Worm (Caenorhabditis elegans) whole organism, late embryonic: ENCODE results near the gene Y105C5B.1.
A peak's percentile ranks its signal among the peaks of the same experiment; 100 is the strongest.
"Not testable (repeated sequence)": the region's sequence is repeated elsewhere in the genome, so short reads cannot be mapped to it uniquely, and the experiment has no call there.

Source experiments
- C38D4.7 ChIP-seq: fragments of 200-800 bp; sonication (Bioruptor generic); optimal IDR thresholded peaks from 2 replicates; lab custom pipeline; 2018; ENCODE audit warnings: mild to moderate bottlenecking, missing genetic modification characterization, moderate library complexity, missing compliant biosample characterization
- K02D7.2 ChIP-seq: sonication (generic microtip); optimal IDR thresholded peaks from 2 replicates; lab custom pipeline; 2017; ENCODE audit warnings: mild to moderate bottlenecking, missing genetic modification characterization, missing compliant biosample characterization
- K09A11.1 ChIP-seq: sonication (generic microtip); optimal IDR thresholded peaks from 2 replicates; lab custom pipeline; 2017; ENCODE audit warnings: antibody characterized with exemption, mild to moderate bottlenecking, missing genetic modification characterization, missing compliant biosample characterization; ENCODE audit not compliant: insufficient read depth
- Y22D7AL.16 ChIP-seq: sonication (generic microtip); optimal IDR thresholded peaks from 2 replicates; lab custom pipeline; 2016; ENCODE audit warnings: missing genetic modification characterization, missing compliant biosample characterization
- ceh-22 ChIP-seq: sonication (generic microtip); optimal IDR thresholded peaks from 2 replicates; lab custom pipeline; 2017; ENCODE audit warnings: missing biosample characterization, missing genetic modification characterization
- ceh-24 ChIP-seq: sonication (generic microtip); optimal IDR thresholded peaks from 2 replicates; lab custom pipeline; 2016; ENCODE audit warnings: mild to moderate bottlenecking, missing genetic modification characterization, missing compliant biosample characterization
- ceh-31 ChIP-seq: sonication (generic microtip); optimal IDR thresholded peaks from 2 replicates; lab custom pipeline; 2016; ENCODE audit warnings: missing genetic modification characterization, missing compliant biosample characterization
- ceh-45 ChIP-seq: fragments of 200-800 bp; sonication (Bioruptor generic); IDR thresholded peaks from 2 replicates; pipeline ENCODE4 v1.3.6; 2022; ENCODE audit warnings: missing genetic modification reagents, missing genetic modification characterization, missing compliant biosample characterization
- ceh-48 ChIP-seq: sonication (generic microtip); optimal IDR thresholded peaks from 2 replicates; lab custom pipeline; 2016; ENCODE audit warnings: missing genetic modification characterization, inconsistent platforms, missing compliant biosample characterization
- ceh-6 ChIP-seq: fragments of 200-800 bp; sonication (Bioruptor generic); optimal IDR thresholded peaks from 2 replicates; lab custom pipeline; 2018; ENCODE audit warnings: mild to moderate bottlenecking, missing genetic modification characterization, missing compliant biosample characterization
- che-1 ChIP-seq: sonication (generic microtip); optimal IDR thresholded peaks from 2 replicates; lab custom pipeline; 2016; ENCODE audit warnings: mild to moderate bottlenecking, missing genetic modification characterization, missing compliant biosample characterization
- dve-1 ChIP-seq: sonication (generic microtip); optimal IDR thresholded peaks from 2 replicates; lab custom pipeline; 2017; ENCODE audit warnings: antibody characterized with exemption, mild to moderate bottlenecking, missing genetic modification characterization, missing compliant biosample characterization
- elt-2 ChIP-seq: sonication (generic microtip); optimal IDR thresholded peaks from 2 replicates; lab custom pipeline; 2016; ENCODE audit warnings: missing genetic modification reagents, missing genetic modification characterization, missing compliant biosample characterization
- ets-4 ChIP-seq: sonication (generic microtip); optimal IDR thresholded peaks from 2 replicates; lab custom pipeline; 2016; ENCODE audit warnings: missing genetic modification characterization, missing compliant biosample characterization
- fkh-10 ChIP-seq: fragments of 150-350 bp; optimal IDR thresholded peaks from 2 replicates; lab custom pipeline; 2014; ENCODE audit warnings: missing biosample characterization, missing genetic modification reagents, missing genetic modification characterization
- fkh-6 ChIP-seq: sonication (generic microtip); optimal IDR thresholded peaks from 2 replicates; lab custom pipeline; 2016; ENCODE audit warnings: missing genetic modification characterization, missing compliant biosample characterization
- gmeb-2 ChIP-seq: sonication (generic microtip); optimal IDR thresholded peaks from 2 replicates; lab custom pipeline; 2016; ENCODE audit warnings: missing genetic modification characterization, inconsistent platforms, missing compliant biosample characterization
- hlh-6 ChIP-seq: sonication (generic microtip); optimal IDR thresholded peaks from 2 replicates; lab custom pipeline; 2016; ENCODE audit warnings: missing genotype, missing genetic modification characterization, missing compliant biosample characterization
- lin-11 ChIP-seq: fragments of 200-800 bp; sonication (Bioruptor generic); optimal IDR thresholded peaks from 2 replicates; lab custom pipeline; 2018; ENCODE audit warnings: mild to moderate bottlenecking, missing genetic modification characterization, missing compliant biosample characterization
- madf-2 ChIP-seq: sonication (generic microtip); optimal IDR thresholded peaks from 2 replicates; lab custom pipeline; 2017; ENCODE audit warnings: missing genetic modification characterization, missing compliant biosample characterization
- mec-3 ChIP-seq: sonication (generic microtip); optimal IDR thresholded peaks from 2 replicates; lab custom pipeline; 2016; ENCODE audit warnings: borderline replicate concordance, missing genetic modification characterization, missing compliant biosample characterization
- nfya-1 ChIP-seq: sonication (generic microtip); optimal IDR thresholded peaks from 2 replicates; lab custom pipeline; 2017; ENCODE audit warnings: missing genetic modification characterization, mild to moderate bottlenecking, missing compliant biosample characterization, antibody characterized with exemption, moderate library complexity
- odd-2 ChIP-seq: sonication (generic microtip); optimal IDR thresholded peaks from 2 replicates; lab custom pipeline; 2017; ENCODE audit warnings: antibody characterized with exemption, mild to moderate bottlenecking, missing genetic modification characterization, missing compliant biosample characterization
- pag-3 ChIP-seq: sonication (generic microtip); optimal IDR thresholded peaks from 2 replicates; lab custom pipeline; 2016; ENCODE audit warnings: missing compliant biosample characterization, missing genetic modification characterization, borderline replicate concordance
- pat-9 ChIP-seq: fragments of 200-800 bp; sonication (Bioruptor generic); optimal IDR thresholded peaks from 2 replicates; lab custom pipeline; 2018; ENCODE audit warnings: mild to moderate bottlenecking, missing genetic modification characterization, moderate library complexity, missing compliant biosample characterization
- pha-4 ChIP-seq: fragments of 150-350 bp; optimal IDR thresholded peaks from 2 replicates; lab custom pipeline; 2018; ENCODE audit warnings: missing biosample characterization, missing genetic modification reagents, missing genetic modification characterization
- pqm-1 ChIP-seq: sonication (generic microtip); optimal IDR thresholded peaks from 2 replicates; lab custom pipeline; 2016; ENCODE audit warnings: missing genetic modification characterization, missing compliant biosample characterization
- ref-2 ChIP-seq: sonication (generic microtip); optimal IDR thresholded peaks from 2 replicates; lab custom pipeline; 2016; ENCODE audit warnings: missing genetic modification characterization, missing compliant biosample characterization
- rnt-1 ChIP-seq: sonication (generic microtip); optimal IDR thresholded peaks from 2 replicates; lab custom pipeline; 2016; ENCODE audit warnings: missing genetic modification characterization, missing compliant biosample characterization
- tbx-2 ChIP-seq: sonication (generic microtip); optimal IDR thresholded peaks from 2 replicates; lab custom pipeline; 2016; ENCODE audit warnings: missing genetic modification characterization, missing compliant biosample characterization
- unc-3 ChIP-seq, 2 experiments: fragments of 200-800 bp in 1 of 2; sonication (Bioruptor generic) in 1 of 2; sonication (generic microtip) in 1 of 2; conservative IDR thresholded peaks in 1 of 2; optimal IDR thresholded peaks in 1 of 2; 2 replicates each; pipeline versions ENCODE4 v1.3.6 to Lab custom; 2016 to 2022; ENCODE audit warnings: missing compliant biosample characterization in 2 of 2, missing genetic modification characterization in 2 of 2, missing genetic modification reagents in 1 of 2
- ztf-16 ChIP-seq: sonication (generic microtip); optimal IDR thresholded peaks from 2 replicates; lab custom pipeline; 2017; ENCODE audit warnings: missing genetic modification characterization, missing compliant biosample characterization

The Y105C5B.1 gene

DNA sequence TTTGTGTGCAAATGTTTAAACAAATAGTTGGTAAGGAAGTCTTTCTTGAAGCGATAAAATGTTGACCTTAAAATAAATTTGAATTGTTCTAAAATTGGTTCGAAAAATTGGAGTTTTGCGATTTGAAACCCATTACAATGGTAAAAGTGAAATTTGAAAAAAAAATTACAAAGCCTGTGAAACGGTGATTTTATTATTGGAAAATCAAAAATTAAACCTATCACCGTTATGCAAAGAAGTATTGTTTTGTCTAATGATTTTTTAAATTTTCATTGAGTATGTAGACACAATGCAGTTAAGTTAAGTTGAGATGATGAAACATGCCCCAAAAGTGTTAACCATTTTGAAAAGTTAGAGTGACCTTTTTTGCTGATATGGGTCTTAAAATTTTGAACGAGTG, 24.4 kb downstream of the Y105C5B.1 start:
- TF ChIP-seq ets-4 (tag; lab: Kevin White, UChicago) (no peak), mec-3 (no peak), pha-4 (no peak), elt-2 (tag; lab: Kevin White, UChicago) (no peak)

DNA sequence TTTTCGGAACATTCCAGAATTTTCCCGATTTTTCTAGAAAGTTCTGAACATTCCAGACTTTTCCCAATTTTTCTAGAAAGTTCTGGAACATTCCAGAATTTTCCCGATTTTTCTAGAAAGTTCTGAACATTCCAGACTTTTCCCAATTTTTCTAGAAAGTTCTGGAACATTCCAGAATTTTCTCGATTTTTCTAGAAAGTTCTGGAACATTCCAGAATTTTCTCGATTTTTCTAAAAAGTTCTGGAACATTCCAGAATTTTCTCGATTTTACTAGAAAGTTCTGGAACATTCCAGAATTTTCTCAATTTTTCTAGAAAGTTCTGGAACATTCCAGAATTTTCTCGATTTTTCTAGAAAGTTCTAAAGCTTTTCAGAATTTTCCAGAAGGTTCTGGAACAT, 25.4 kb downstream of the Y105C5B.1 start:
- peak; percentile 59; the same call in 1 of the 2 replicates for TF ChIP-seq unc-3 (GFP tag; conservative IDR thresholded peaks at IDR 0.05; lab: Robert Waterston, UW)
- not testable (repeated sequence) for TF ChIP-seq unc-3 (tag; optimal IDR thresholded peaks at IDR 0.05; lab: Kevin White, UChicago)

DNA sequence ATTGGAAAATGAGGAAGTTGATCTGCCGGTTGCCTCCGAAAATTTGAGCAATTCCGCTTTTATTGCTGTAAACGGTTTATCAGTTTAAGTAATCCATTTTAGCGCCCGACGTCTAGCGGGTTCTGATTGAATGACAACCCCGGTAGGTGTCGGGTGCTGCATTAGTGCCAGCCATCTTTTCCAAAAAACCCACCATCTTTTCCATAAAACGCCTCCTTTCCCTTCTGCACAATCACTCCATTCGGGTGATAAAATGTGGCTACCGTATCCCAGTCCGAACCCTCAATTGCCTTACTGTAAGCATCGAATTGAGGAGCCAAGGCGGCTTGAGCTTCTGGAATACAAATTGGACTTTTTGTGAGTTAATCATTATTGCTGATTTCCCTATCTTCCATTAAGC, 29.7 kb downstream of the Y105C5B.1 start:
- TF ChIP-seq ceh-48 (tag; lab: Kevin White, UChicago): no peak
- TF ChIP-seq ceh-22 (tag; lab: Kevin White, UChicago): no peak
- no peak for TF ChIP-seq odd-2 (tag; lab: Kevin White, UChicago)
- no peak for TF ChIP-seq nfya-1 (tag; lab: Kevin White, UChicago)

DNA sequence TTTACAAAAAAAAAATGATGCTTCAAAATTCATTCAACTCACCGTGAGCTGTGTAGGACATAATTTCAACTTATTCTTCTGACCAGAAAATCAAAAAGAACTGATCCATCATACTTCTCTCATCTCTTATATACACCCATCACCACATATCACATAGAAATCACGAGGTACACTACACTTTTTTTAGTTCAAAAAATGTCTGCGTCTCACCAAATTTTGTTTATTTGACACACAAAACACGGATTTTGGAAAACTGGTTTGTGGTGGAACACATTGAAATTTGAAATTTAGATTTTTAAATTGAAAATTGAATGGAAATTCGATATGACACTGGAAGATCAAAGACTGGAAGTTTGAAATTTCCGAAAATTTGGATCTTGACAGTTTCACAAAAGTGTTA, 30.7 kb downstream of the Y105C5B.1 start, which contains the start of gene Y105C5B.5:
Gene Y105C5B.5 (minus strand): TSS at position 103 of the 400 bp plus-strand sequence.
- TF ChIP-seq ceh-6 (no peak), mec-3 (no peak), ets-4 (tag; lab: Kevin White, UChicago) (no peak), che-1 (tag; lab: Kevin White, UChicago) (no peak), fkh-6 (tag; lab: Kevin White, UChicago) (no peak), lin-11 (tag; lab: Kevin White, UChicago) (no peak), madf-2 (tag; lab: Kevin White, UChicago) (no peak), ztf-16 (tag; lab: Kevin White, UChicago) (no peak), pag-3 (tag; lab: Kevin White, UChicago) (no peak), K09A11.1 (tag; lab: Kevin White, UChicago) (no peak), rnt-1 (tag; lab: Kevin White, UChicago) (no peak), elt-2 (tag; lab: Kevin White, UChicago) (no peak), C38D4.7 (GFP tag; lab: Kevin White, UChicago) (no peak), pat-9 (tag; lab: Kevin White, UChicago) (no peak), dve-1 (tag; lab: Kevin White, UChicago) (no peak)

DNA sequence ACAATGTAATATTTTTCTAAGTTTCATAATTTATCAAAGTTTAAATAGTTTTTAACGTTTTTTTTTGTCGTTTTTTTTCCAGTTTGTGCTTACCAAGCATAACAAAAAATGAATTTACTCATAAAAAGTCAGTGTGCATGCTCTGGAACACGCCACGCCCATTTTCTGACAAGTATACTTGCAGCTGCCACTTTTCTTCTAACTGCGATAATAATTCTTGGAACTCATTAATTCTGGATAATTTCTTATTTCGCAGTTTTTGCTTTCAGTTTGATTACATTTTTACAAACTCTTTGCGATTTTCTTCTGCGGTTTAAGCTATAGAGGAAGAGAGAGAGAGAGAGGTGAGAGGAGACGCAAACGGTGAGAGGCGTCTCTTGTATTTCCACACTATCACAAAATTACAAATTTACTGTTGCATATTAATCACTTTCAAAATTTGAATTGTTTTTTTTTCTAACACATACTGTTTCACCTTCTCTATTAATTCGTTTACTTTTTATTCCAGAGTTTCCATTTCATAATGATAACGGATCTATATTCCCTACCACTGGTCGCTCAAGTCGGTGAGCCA, 35.7 kb downstream of the Y105C5B.1 start, which contains the start of gene srv-15:
Gene srv-15 (plus strand): TSS at position 524 of the 574 bp plus-strand sequence.
- TF ChIP-seq ref-2 (tag; lab: Kevin White, UChicago): no peak
- TF ChIP-seq ceh-24: no peak
- TF ChIP-seq dve-1 (tag; lab: Kevin White, UChicago): no peak
- no peak for TF ChIP-seq tbx-2 (tag; lab: Kevin White, UChicago)
- TF ChIP-seq pqm-1 (tag; lab: Kevin White, UChicago): no peak
- no peak for TF ChIP-seq ceh-31 (tag; lab: Kevin White, UChicago)
- no peak for TF ChIP-seq Y22D7AL.16 (tag; lab: Kevin White, UChicago)
- TF ChIP-seq ceh-45 (GFP tag; lab: Robert Waterston, UW): no peak
- TF ChIP-seq fkh-10 (GFP tag; lab: Kevin White, UChicago): no peak
- TF ChIP-seq mec-3: no peak
- no peak for TF ChIP-seq gmeb-2
- no peak for TF ChIP-seq K02D7.2
- TF ChIP-seq pag-3 (tag; lab: Kevin White, UChicago): no peak
- no peak for TF ChIP-seq odd-2 (tag; lab: Kevin White, UChicago)
- TF ChIP-seq elt-2 (tag; lab: Kevin White, UChicago): no peak
- no peak for TF ChIP-seq hlh-6
- TF ChIP-seq nfya-1 (tag; lab: Kevin White, UChicago): no peak
